Worm (Caenorhabditis elegans): ENCODE results near the gene egl-4.

- TF ChIP-seq mep-1 (tag; optimal IDR thresholded peaks at IDR 0.05): no peak
- TF ChIP-seq cnd-1 (tag; optimal IDR thresholded peaks at IDR 0.05): no peak
Measured at ce11 chrIV:1816238-1816637, 31.6 kb upstream of the egl-4 start.

Data from whole organism, mixed stage, embryonic.